Fruit fly (Drosophila melanogaster) whole organism, adult: ENCODE data around the gene Clp.

Source experiments
- CG11617 ChIP-seq: fragments of 200-800 bp; sonication (Bioruptor generic); optimal IDR thresholded peaks from 2 replicates; lab custom pipeline; 2017; ENCODE audit warnings: mild to moderate bottlenecking, missing biosample characterization, missing genetic modification reagents, missing genetic modification characterization
- CG12768 ChIP-seq: fragments of 200-800 bp; sonication (Bioruptor generic); optimal IDR thresholded peaks from 2 replicates; lab custom pipeline; 2017; ENCODE audit warnings: missing biosample characterization, missing genetic modification characterization, mild to moderate bottlenecking, moderate library complexity, missing genetic modification reagents
- CG14711 ChIP-seq: fragments of 200-800 bp; sonication (Bioruptor generic); optimal IDR thresholded peaks from 2 replicates; lab custom pipeline; 2018; ENCODE audit warnings: missing biosample characterization, mild to moderate bottlenecking, missing genetic modification characterization, moderate library complexity
- CG1620 ChIP-seq: fragments of 200-800 bp; sonication (Bioruptor generic); optimal IDR thresholded peaks from 2 replicates; lab custom pipeline; 2016; ENCODE audit warnings: missing biosample characterization, missing genetic modification characterization
- CG33017 ChIP-seq: fragments of 200-800 bp; sonication (Bioruptor generic); optimal IDR thresholded peaks from 2 replicates; lab custom pipeline; 2018; ENCODE audit warnings: missing biosample characterization, mild to moderate bottlenecking, missing genetic modification characterization, moderate library complexity
- CG5204 ChIP-seq: fragments of 200-800 bp; sonication (Bioruptor generic); optimal IDR thresholded peaks from 2 replicates; lab custom pipeline; 2016; ENCODE audit warnings: missing biosample characterization, missing genetic modification characterization
- CG7045 ChIP-seq: fragments of 200-800 bp; sonication (Bioruptor generic); optimal IDR thresholded peaks from 2 replicates; lab custom pipeline; 2017; ENCODE audit warnings: missing biosample characterization, mild to moderate bottlenecking, missing genetic modification characterization
- CG7101 ChIP-seq: fragments of 200-800 bp; sonication (Bioruptor generic); optimal IDR thresholded peaks from 2 replicates; lab custom pipeline; 2018; ENCODE audit warnings: missing biosample characterization, mild to moderate bottlenecking, missing genetic modification characterization, moderate library complexity
- Clk ChIP-seq: fragments of 200-800 bp; sonication (Bioruptor generic); optimal IDR thresholded peaks from 2 replicates; lab custom pipeline; 2017; ENCODE audit warnings: missing biosample characterization, missing genetic modification characterization
- Crg-1 ChIP-seq: fragments of 200-800 bp; sonication (Bioruptor generic); optimal IDR thresholded peaks from 2 replicates; lab custom pipeline; 2016; ENCODE audit warnings: missing biosample characterization, missing genetic modification characterization
- Hr96 ChIP-seq: fragments of 200-800 bp; sonication (Bioruptor generic); optimal IDR thresholded peaks from 2 replicates; lab custom pipeline; 2016; ENCODE audit warnings: missing biosample characterization, missing genetic modification characterization
- Mnt ChIP-seq: fragments of 200-800 bp; sonication (Bioruptor generic); optimal IDR thresholded peaks from 2 replicates; lab custom pipeline; 2016; ENCODE audit warnings: missing biosample characterization, mild to moderate bottlenecking, missing genetic modification characterization
- bab1 ChIP-seq: fragments of 200-800 bp; sonication (Bioruptor generic); optimal IDR thresholded peaks from 3 replicates; lab custom pipeline; 2019; ENCODE audit warnings: missing biosample characterization, mild to moderate bottlenecking, missing genetic modification characterization, moderate library complexity
- cic ChIP-seq: fragments of 200-800 bp; sonication (Bioruptor generic); optimal IDR thresholded peaks from 2 replicates; lab custom pipeline; 2017; ENCODE audit warnings: missing biosample characterization, mild to moderate bottlenecking, missing genetic modification characterization, moderate library complexity
- cnc ChIP-seq, 2 experiments: fragments of >200 bp; optimal IDR thresholded peaks; 2 replicates each; lab custom pipeline; 2017
- kay ChIP-seq: fragments of 200-800 bp; sonication (Bioruptor generic); peaks from one replicate; lab custom pipeline; 2016; ENCODE audit warnings: missing biosample characterization, missing genetic modification characterization, borderline replicate concordance
- ovo ChIP-seq: fragments of 200-800 bp; sonication (Bioruptor generic); optimal IDR thresholded peaks from 2 replicates; lab custom pipeline; 2016; ENCODE audit warnings: missing biosample characterization, missing genetic modification characterization
- pad ChIP-seq: fragments of 200-800 bp; sonication (Bioruptor generic); optimal IDR thresholded peaks from 3 replicates; lab custom pipeline; 2017; ENCODE audit warnings: missing biosample characterization, missing genetic modification characterization, mild to moderate bottlenecking, moderate library complexity, missing genetic modification reagents
- tj ChIP-seq: fragments of 200-800 bp; sonication (Bioruptor generic); optimal IDR thresholded peaks from 3 replicates; lab custom pipeline; 2017; ENCODE audit warnings: missing biosample characterization, mild to moderate bottlenecking, missing genetic modification characterization, moderate library complexity
- toe ChIP-seq: fragments of 200-800 bp; sonication (Bioruptor generic); optimal IDR thresholded peaks from 2 replicates; lab custom pipeline; 2016; ENCODE audit warnings: missing biosample characterization, missing genetic modification characterization

The Clp gene

dm6 chr2L:784036-784435, 35.7 kb upstream of the Clp start, which contains the start of gene CG3544:
TSS of gene CG3544 (plus strand) at chr2L:784336.
- no peak for TF ChIP-seq cic (GFP tag; lab: Kevin White, UChicago)
- TF ChIP-seq ovo (GFP tag; lab: Kevin White, UChicago), result no peak
- TF ChIP-seq CG7045 (GFP tag; lab: Kevin White, UChicago), result no peak
- TF ChIP-seq kay (GFP tag; lab: Kevin White, UChicago), result no peak
- TF ChIP-seq Clk (GFP tag; lab: Kevin White, UChicago), result no peak
- no peak for TF ChIP-seq CG14711 (tag; lab: Kevin White, UChicago)
- TF ChIP-seq CG1620, result no peak
- no peak for TF ChIP-seq bab1 (GFP tag; lab: Kevin White, UChicago)
- no peak for TF ChIP-seq CG12768 (GFP tag; lab: Kevin White, UChicago)
- no peak for TF ChIP-seq Hr96 (GFP tag; lab: Kevin White, UChicago)
- no peak for TF ChIP-seq Mnt (GFP tag; lab: Kevin White, UChicago)
- no peak for TF ChIP-seq CG7101 (tag; lab: Kevin White, UChicago)
- TF ChIP-seq CG33017, result no peak
- TF ChIP-seq toe (GFP tag; lab: Kevin White, UChicago), result no peak
- no peak for TF ChIP-seq CG5204 (GFP tag; lab: Kevin White, UChicago)

DNA sequence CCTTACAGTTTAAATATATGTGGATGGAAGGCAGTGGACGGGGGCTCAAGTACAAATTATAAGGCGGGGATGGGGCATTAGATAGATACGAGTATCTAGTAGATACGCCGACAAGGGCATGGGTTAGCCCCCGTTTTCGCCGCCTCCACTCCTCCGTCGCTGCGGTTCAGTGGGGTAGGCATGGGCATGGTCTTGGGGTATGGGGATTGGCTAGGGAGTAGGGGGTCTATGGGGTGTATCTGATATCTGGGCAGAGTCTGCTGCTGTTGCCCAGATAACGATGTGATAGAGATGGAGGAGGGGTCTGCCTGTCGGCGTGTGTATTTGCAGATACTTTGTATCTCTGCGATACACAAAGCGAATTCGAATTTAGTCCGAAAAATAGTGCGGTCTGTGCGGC, 29.8 kb upstream of the Clp start:
- peak; percentile 38 for TF ChIP-seq CG12768 (GFP tag; lab: Kevin White, UChicago)
- peak; percentile 42 for TF ChIP-seq pad
- no peak for TF ChIP-seq CG7101 (tag; lab: Kevin White, UChicago)

- TF ChIP-seq kay (GFP tag; lab: Kevin White, UChicago) (no peak), tj (no peak), CG14711 (tag; lab: Kevin White, UChicago) (no peak), CG33017 (no peak), CG1620 (no peak), CG7101 (tag; lab: Kevin White, UChicago) (no peak), cic (GFP tag; lab: Kevin White, UChicago) (no peak), pad (no peak)
Measured at dm6 chr2L:790698-791097, 29.1 kb upstream of the Clp start, which contains the start of gene Pkg21D. TSS of gene Pkg21D (minus strand) at chr2L:790798.

DNA sequence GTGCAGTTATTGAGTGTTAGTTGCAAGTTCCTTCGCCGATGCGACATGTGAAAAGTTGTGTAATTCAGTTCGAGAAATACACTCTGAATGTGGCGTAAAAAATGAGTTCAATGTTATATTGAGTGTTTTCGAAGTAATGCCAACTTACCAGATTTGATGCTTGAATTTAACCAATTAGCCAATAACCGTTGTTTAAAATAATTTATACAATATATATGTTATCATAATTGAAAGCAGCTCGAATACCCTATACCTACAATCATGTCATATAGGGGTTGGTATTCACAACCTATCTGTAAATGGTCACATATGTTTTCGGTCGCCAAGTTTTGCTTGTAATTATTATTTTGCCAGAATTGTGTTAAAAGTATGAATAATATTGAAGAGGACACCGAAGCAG, 9.5 kb upstream of the Clp start, which contains the start of gene Nnf1b:
Gene Nnf1b, plus strand, starts transcription at position 301 of the 400 bp plus-strand sequence.
- TF ChIP-seq Crg-1, result no peak
- no peak for TF ChIP-seq CG5204 (GFP tag; lab: Kevin White, UChicago)
- no peak for TF ChIP-seq Clk (GFP tag; lab: Kevin White, UChicago)
- no peak for TF ChIP-seq cnc (optimal IDR thresholded peaks at IDR 0.05; lab: Kevin White, UChicago)
- no peak for TF ChIP-seq Hr96 (GFP tag; lab: Kevin White, UChicago)

- TF ChIP-seq CG7101 (tag; lab: Kevin White, UChicago) (peak; percentile 32), bab1 (GFP tag; lab: Kevin White, UChicago) (no peak), kay (GFP tag; lab: Kevin White, UChicago) (no peak), CG12768 (GFP tag; lab: Kevin White, UChicago) (no peak), Mnt (GFP tag; lab: Kevin White, UChicago) (peak; percentile 2)
Measured at dm6 chr2L:811405-811804, 8.4 kb upstream of the Clp start, which contains the start of gene Dbp21E2. TSS of gene Dbp21E2 (plus strand) at chr2L:811584.

DNA sequence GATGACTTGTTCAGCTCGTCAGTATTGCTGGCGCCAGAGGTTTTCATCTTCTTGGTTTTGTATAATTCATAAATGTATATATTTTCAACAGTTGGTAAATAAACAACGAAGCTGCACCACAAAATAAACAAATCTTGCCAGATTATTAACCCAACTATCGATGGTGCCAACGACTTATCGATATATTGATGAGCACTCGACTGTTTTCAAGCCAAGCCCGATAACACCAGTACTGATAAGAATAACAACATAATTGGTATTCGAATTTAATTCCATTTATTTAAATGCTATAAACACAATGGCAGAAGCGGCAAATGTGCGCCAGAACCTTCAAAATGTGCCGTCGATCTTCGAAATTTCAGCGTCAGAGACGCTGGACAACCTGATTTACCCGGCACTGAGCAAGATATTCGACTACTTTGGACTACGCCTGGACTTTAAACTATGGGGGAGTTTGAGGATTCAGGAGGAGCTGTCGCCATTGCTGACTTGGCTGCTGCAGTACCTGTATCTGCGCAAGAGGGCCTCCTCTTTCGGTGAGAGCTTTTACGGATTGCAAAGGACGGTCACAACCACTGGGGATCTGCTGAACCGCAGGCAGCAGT, 3.9 kb upstream of the Clp start, which contains the start of the genes Saf6 and Pex12:
Gene Saf6, minus strand, starts transcription at position 166 of the 605 bp plus-strand sequence.
Gene Pex12, plus strand, starts transcription at position 209 of the 605 bp plus-strand sequence.
- TF ChIP-seq CG7101 (tag; lab: Kevin White, UChicago) (peak; percentile 11), ovo (GFP tag; lab: Kevin White, UChicago) (no peak), CG11617 (no peak), toe (GFP tag; lab: Kevin White, UChicago) (no peak), tj (peak; percentile 16), bab1 (GFP tag; lab: Kevin White, UChicago) (peak; percentile 37), pad (no peak), cnc (optimal IDR thresholded peaks at IDR 0.05; lab: Kevin White, UChicago) (no peak), kay (GFP tag; lab: Kevin White, UChicago) (no peak), CG12768 (GFP tag; lab: Kevin White, UChicago) (peak; percentile 25), CG7045 (GFP tag; lab: Kevin White, UChicago) (no peak), cic (GFP tag; lab: Kevin White, UChicago) (no peak), Clk (GFP tag; lab: Kevin White, UChicago) (no peak), CG14711 (tag; lab: Kevin White, UChicago) (no peak), Crg-1 (no peak), CG5204 (GFP tag; lab: Kevin White, UChicago) (no peak), Hr96 (GFP tag; lab: Kevin White, UChicago) (peak; percentile 12), CG33017 (no peak), CG1620 (no peak), Mnt (GFP tag; lab: Kevin White, UChicago) (peak; percentile 24)

dm6 chr2L:817850-818249, 1.9 kb upstream of the Clp start, which contains the start of gene CG15880:
TSS of gene CG15880 (minus strand) at chr2L:817950.
- TF ChIP-seq CG14711 (tag; lab: Kevin White, UChicago) (no peak), CG12768 (GFP tag; lab: Kevin White, UChicago) (no peak), CG7045 (GFP tag; lab: Kevin White, UChicago) (no peak), bab1 (GFP tag; lab: Kevin White, UChicago) (no peak), kay (GFP tag; lab: Kevin White, UChicago) (no peak), Clk (GFP tag; lab: Kevin White, UChicago) (no peak)
